Worm (Caenorhabditis elegans) whole organism, late embryonic: ENCODE results near the gene Y54G2A.45.

Experiments
- C08G9.2 ChIP-seq: sonication (generic microtip); optimal IDR thresholded peaks from 2 replicates; lab custom pipeline; 2016; ENCODE audit warnings: mild to moderate bottlenecking, missing genetic modification characterization, moderate library complexity, missing compliant biosample characterization
- C38D4.7 ChIP-seq: fragments of 200-800 bp; sonication (Bioruptor generic); optimal IDR thresholded peaks from 2 replicates; lab custom pipeline; 2018; ENCODE audit warnings: mild to moderate bottlenecking, missing genetic modification characterization, moderate library complexity, missing compliant biosample characterization
- K09A11.1 ChIP-seq: sonication (generic microtip); optimal IDR thresholded peaks from 2 replicates; lab custom pipeline; 2017; ENCODE audit warnings: antibody characterized with exemption, mild to moderate bottlenecking, missing genetic modification characterization, missing compliant biosample characterization; ENCODE audit not compliant: insufficient read depth
- Y22D7AL.16 ChIP-seq: sonication (generic microtip); optimal IDR thresholded peaks from 2 replicates; lab custom pipeline; 2016; ENCODE audit warnings: missing genetic modification characterization, missing compliant biosample characterization
- ama-1 ChIP-seq: fragments of 150-350 bp; optimal IDR thresholded peaks from 2 replicates; lab custom pipeline; 2014
- ceh-19 ChIP-seq: fragments of 200-800 bp; sonication (Bioruptor generic); optimal IDR thresholded peaks from 2 replicates; lab custom pipeline; 2018; ENCODE audit warnings: mild to moderate bottlenecking, missing genetic modification characterization, missing compliant biosample characterization
- ceh-45 ChIP-seq: fragments of 200-800 bp; sonication (Bioruptor generic); IDR thresholded peaks from 2 replicates; pipeline ENCODE4 v1.3.6; 2022; ENCODE audit warnings: missing genetic modification reagents, missing genetic modification characterization, missing compliant biosample characterization
- ceh-9 ChIP-seq: sonication (generic microtip); optimal IDR thresholded peaks from 2 replicates; lab custom pipeline; 2016; ENCODE audit warnings: mild to moderate bottlenecking, missing genetic modification characterization, inconsistent platforms, missing compliant biosample characterization
- che-1 ChIP-seq: sonication (generic microtip); optimal IDR thresholded peaks from 2 replicates; lab custom pipeline; 2016; ENCODE audit warnings: mild to moderate bottlenecking, missing genetic modification characterization, missing compliant biosample characterization
- dve-1 ChIP-seq: sonication (generic microtip); optimal IDR thresholded peaks from 2 replicates; lab custom pipeline; 2017; ENCODE audit warnings: antibody characterized with exemption, mild to moderate bottlenecking, missing genetic modification characterization, missing compliant biosample characterization
- elt-4 ChIP-seq: sonication (generic microtip); optimal IDR thresholded peaks from 2 replicates; lab custom pipeline; 2016; ENCODE audit warnings: missing genetic modification characterization, missing compliant biosample characterization
- fax-1 ChIP-seq: sonication (generic microtip); optimal IDR thresholded peaks from 2 replicates; lab custom pipeline; 2016; ENCODE audit warnings: missing genotype, missing genetic modification characterization, missing compliant biosample characterization
- gmeb-2 ChIP-seq: sonication (generic microtip); optimal IDR thresholded peaks from 2 replicates; lab custom pipeline; 2016; ENCODE audit warnings: missing genetic modification characterization, inconsistent platforms, missing compliant biosample characterization
- hlh-13 ChIP-seq: fragments of 200-800 bp; sonication (Bioruptor generic); optimal IDR thresholded peaks from 2 replicates; lab custom pipeline; 2018; ENCODE audit warnings: mild to moderate bottlenecking, missing genetic modification characterization, missing compliant biosample characterization
- hlh-15 ChIP-seq: sonication (generic microtip); optimal IDR thresholded peaks from 2 replicates; lab custom pipeline; 2016; ENCODE audit warnings: missing genetic modification characterization, missing compliant biosample characterization
- hlh-6 ChIP-seq: sonication (generic microtip); optimal IDR thresholded peaks from 2 replicates; lab custom pipeline; 2016; ENCODE audit warnings: missing genotype, missing genetic modification characterization, missing compliant biosample characterization
- hlh-8 ChIP-seq: sonication (generic microtip); optimal IDR thresholded peaks from 2 replicates; lab custom pipeline; 2016; ENCODE audit warnings: missing genotype, missing genetic modification characterization, missing compliant biosample characterization
- madf-2 ChIP-seq: sonication (generic microtip); optimal IDR thresholded peaks from 2 replicates; lab custom pipeline; 2017; ENCODE audit warnings: missing genetic modification characterization, missing compliant biosample characterization
- mec-3 ChIP-seq: sonication (generic microtip); optimal IDR thresholded peaks from 2 replicates; lab custom pipeline; 2016; ENCODE audit warnings: borderline replicate concordance, missing genetic modification characterization, missing compliant biosample characterization
- nfya-1 ChIP-seq: sonication (generic microtip); optimal IDR thresholded peaks from 2 replicates; lab custom pipeline; 2017; ENCODE audit warnings: missing genetic modification characterization, mild to moderate bottlenecking, missing compliant biosample characterization, antibody characterized with exemption, moderate library complexity
- nhr-11 ChIP-seq: fragments of 150-350 bp; optimal IDR thresholded peaks from 2 replicates; lab custom pipeline; 2014; ENCODE audit warnings: missing biosample characterization, missing genetic modification characterization
- npax-4 ChIP-seq: sonication (generic microtip); optimal IDR thresholded peaks from 2 replicates; lab custom pipeline; 2016; ENCODE audit warnings: missing genetic modification characterization, missing compliant biosample characterization
- odd-2 ChIP-seq: sonication (generic microtip); optimal IDR thresholded peaks from 2 replicates; lab custom pipeline; 2017; ENCODE audit warnings: antibody characterized with exemption, mild to moderate bottlenecking, missing genetic modification characterization, missing compliant biosample characterization
- pag-3 ChIP-seq: sonication (generic microtip); optimal IDR thresholded peaks from 2 replicates; lab custom pipeline; 2016; ENCODE audit warnings: missing compliant biosample characterization, missing genetic modification characterization, borderline replicate concordance
- pat-9 ChIP-seq: fragments of 200-800 bp; sonication (Bioruptor generic); optimal IDR thresholded peaks from 2 replicates; lab custom pipeline; 2018; ENCODE audit warnings: mild to moderate bottlenecking, missing genetic modification characterization, moderate library complexity, missing compliant biosample characterization
- pha-2 ChIP-seq: sonication (generic microtip); optimal IDR thresholded peaks from 2 replicates; lab custom pipeline; 2017; ENCODE audit warnings: mild to moderate bottlenecking, missing genetic modification characterization, missing compliant biosample characterization
- sox-2 ChIP-seq: fragments of 200-800 bp; sonication (Bioruptor generic); IDR thresholded peaks from 2 replicates; pipeline ENCODE4 v1.3.6; 2022; ENCODE audit warnings: missing genetic modification reagents, missing genetic modification characterization, missing compliant biosample characterization
- sox-4 ChIP-seq: sonication (generic microtip); optimal IDR thresholded peaks from 2 replicates; lab custom pipeline; 2017; ENCODE audit warnings: mild to moderate bottlenecking, missing genetic modification characterization, inconsistent platforms, missing compliant biosample characterization
- syd-9 ChIP-seq: sonication (generic microtip); optimal IDR thresholded peaks from 2 replicates; lab custom pipeline; 2016; ENCODE audit warnings: mild to moderate bottlenecking, missing genetic modification characterization, moderate library complexity, missing compliant biosample characterization
- ttx-3 ChIP-seq: sonication (generic microtip); optimal IDR thresholded peaks from 2 replicates; lab custom pipeline; 2016; ENCODE audit warnings: missing genetic modification reagents, missing genetic modification characterization, missing compliant biosample characterization
- unc-3 ChIP-seq, 2 experiments: fragments of 200-800 bp in 1 of 2; sonication (Bioruptor generic) in 1 of 2; sonication (generic microtip) in 1 of 2; conservative IDR thresholded peaks in 1 of 2; optimal IDR thresholded peaks in 1 of 2; 2 replicates each; pipeline versions ENCODE4 v1.3.6 to Lab custom; 2016 to 2022; ENCODE audit warnings: missing compliant biosample characterization in 2 of 2, missing genetic modification characterization in 2 of 2, missing genetic modification reagents in 1 of 2
- zip-5 ChIP-seq: sonication (generic microtip); optimal IDR thresholded peaks from 2 replicates; lab custom pipeline; 2016; ENCODE audit warnings: missing genetic modification characterization, missing compliant biosample characterization

Gene Y54G2A.45

ce11 chrIV:2825460-2826103, 19.9 kb downstream of the Y54G2A.45 start:
- no peak for TF ChIP-seq syd-9 (tag; lab: Kevin White, UChicago)
- TF ChIP-seq dve-1: no peak
- TF ChIP-seq C38D4.7: no peak
- no peak for TF ChIP-seq C08G9.2 (tag; lab: Kevin White, UChicago)
- TF ChIP-seq gmeb-2 (tag; lab: Kevin White, UChicago): no peak

ce11 chrIV:2826335-2826734, 20.7 kb downstream of the Y54G2A.45 start:
- TF ChIP-seq nfya-1 (tag; lab: Kevin White, UChicago) (no peak), ceh-45 (GFP tag; lab: Robert Waterston, UW) (no peak), hlh-13 (no peak), madf-2 (tag; lab: Kevin White, UChicago) (no peak), mec-3 (no peak), npax-4 (tag; lab: Kevin White, UChicago) (no peak), Y22D7AL.16 (tag; lab: Kevin White, UChicago) (no peak), ama-1 (no peak), zip-5 (tag; lab: Kevin White, UChicago) (no peak), sox-4 (tag; lab: Kevin White, UChicago) (no peak), ceh-19 (no peak), nhr-11 (tag; lab: Kevin White, UChicago) (no peak), K09A11.1 (tag; lab: Kevin White, UChicago) (no peak), odd-2 (tag; lab: Kevin White, UChicago) (no peak), hlh-15 (tag; lab: Kevin White, UChicago) (no peak), pat-9 (tag; lab: Kevin White, UChicago) (no peak), hlh-6 (tag; lab: Kevin White, UChicago) (no peak), pha-2 (tag; lab: Kevin White, UChicago) (no peak), fax-1 (no peak)

DNA sequence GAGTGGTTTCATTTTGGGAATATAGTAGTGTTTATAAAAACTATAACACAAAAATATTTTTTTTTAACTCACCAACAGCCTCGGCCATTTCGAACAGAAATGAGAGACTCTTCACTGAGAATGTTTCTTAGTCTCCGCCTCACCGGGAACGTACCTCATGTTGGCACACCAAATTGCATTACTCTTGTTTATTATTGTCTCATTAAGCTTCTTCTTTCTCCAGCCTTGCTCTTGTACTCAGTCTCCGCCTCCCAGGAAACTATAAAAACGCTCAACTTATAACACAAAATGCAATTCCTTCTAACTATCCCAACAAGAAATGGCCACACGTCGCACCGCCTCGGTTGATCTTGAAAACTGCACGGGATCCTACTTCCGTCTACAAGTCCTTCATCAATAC, 26.9 kb downstream of the Y54G2A.45 start, which contains the start of the genes Y54G2A.48 and pudl-1:
TSS of gene Y54G2A.48 (minus strand) at position 101 of the 400 bp plus-strand sequence.
TSS of gene pudl-1 (plus strand) at position 320 of the 400 bp plus-strand sequence.
- TF ChIP-seq hlh-8 (tag; lab: Kevin White, UChicago) (no peak), C38D4.7 (no peak), ama-1 (no peak), ceh-9 (tag; lab: Kevin White, UChicago) (no peak), hlh-6 (tag; lab: Kevin White, UChicago) (no peak), pag-3 (tag; lab: Kevin White, UChicago) (no peak)

ce11 chrIV:2834516-2834915, 28.9 kb downstream of the Y54G2A.45 start, which contains the start of gene pudl-2:
Gene pudl-2 (plus strand): TSS chrIV:2834816.
- TF ChIP-seq dve-1: no peak
- TF ChIP-seq, all 69 proteins: peak for 0

DNA sequence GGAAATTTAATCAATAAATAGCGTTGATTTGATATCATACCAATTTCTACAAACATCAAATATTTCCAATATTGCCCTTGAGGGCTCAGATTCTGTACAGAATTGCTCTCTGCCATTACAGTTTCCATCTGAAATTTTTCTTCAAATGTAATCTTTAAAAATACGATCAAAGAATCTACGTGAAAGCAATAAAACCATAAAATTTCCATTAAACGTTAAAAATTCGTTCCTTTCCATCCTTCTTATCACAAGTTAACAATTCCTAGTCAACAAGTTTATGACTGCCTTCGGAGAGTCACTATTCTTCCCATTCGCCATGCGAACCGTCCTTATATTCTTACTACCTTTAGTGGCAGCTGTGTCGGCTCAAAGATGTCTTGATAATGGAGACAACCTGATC, 29.7 kb downstream of the Y54G2A.45 start, which contains the start of gene clec-82:
TSS of gene clec-82 (plus strand) at position 301 of the 400 bp plus-strand sequence.
- no peak for TF ChIP-seq elt-4
- no peak for TF ChIP-seq ttx-3 (tag; lab: Kevin White, UChicago)
- no peak for TF ChIP-seq unc-3 (GFP tag; conservative IDR thresholded peaks at IDR 0.05; lab: Robert Waterston, UW)
- TF ChIP-seq unc-3 (tag; optimal IDR thresholded peaks at IDR 0.05; lab: Kevin White, UChicago): no peak
- TF ChIP-seq fax-1: no peak
- no peak for TF ChIP-seq hlh-13
- no peak for TF ChIP-seq sox-2
- no peak for TF ChIP-seq sox-4 (tag; lab: Kevin White, UChicago)
- TF ChIP-seq che-1 (tag; lab: Kevin White, UChicago): no peak
- TF ChIP-seq, all 69 proteins: peak for 0
